Worm (Caenorhabditis elegans) whole organism, L3 larva: ENCODE measurements around the gene K10D11.6.

Source experiments
- ama-1 ChIP-seq: fragments of 150-350 bp; optimal IDR thresholded peaks from 2 replicates; lab custom pipeline; 2018
- ceh-82 ChIP-seq: fragments of 150-350 bp; optimal IDR thresholded peaks from 2 replicates; lab custom pipeline; 2014; ENCODE audit warnings: missing biosample characterization, missing genetic modification characterization
- elt-3 ChIP-seq, 3 experiments: fragments of 150-350 bp in 1 of 3; sonication (generic microtip) in 2 of 3; optimal IDR thresholded peaks; 2 replicates in 2 of 3; 4 replicates in 1 of 3; lab custom pipeline; 2014 to 2017; ENCODE audit warnings: missing biosample characterization in 3 of 3, missing genetic modification characterization in 3 of 3
- fkh-10 ChIP-seq: sonication (generic microtip); optimal IDR thresholded peaks from 2 replicates; lab custom pipeline; 2017; ENCODE audit warnings: missing biosample characterization, missing genetic modification reagents, missing genetic modification characterization
- lsy-12 ChIP-seq: sonication (generic microtip); optimal IDR thresholded peaks from 2 replicates; lab custom pipeline; 2016; ENCODE audit warnings: mild to moderate bottlenecking, missing genetic modification characterization, missing compliant biosample characterization
- mdl-1 ChIP-seq: fragments of 150-350 bp; optimal IDR thresholded peaks from 2 replicates; lab custom pipeline; 2014; ENCODE audit warnings: missing biosample characterization, missing genetic modification characterization
- nhr-12 ChIP-seq: fragments of 150-350 bp; optimal IDR thresholded peaks from 2 replicates; lab custom pipeline; 2014; ENCODE audit warnings: missing biosample characterization, missing genetic modification characterization
- nhr-23 ChIP-seq: fragments of 150-350 bp; optimal IDR thresholded peaks from 2 replicates; lab custom pipeline; 2014; ENCODE audit warnings: missing biosample characterization, missing genetic modification reagents, missing genetic modification characterization
- nhr-76 ChIP-seq: fragments of 150-350 bp; sonication (generic microtip); optimal IDR thresholded peaks from 5 replicates; lab custom pipeline; 2014; ENCODE audit warnings: missing biosample characterization, missing genetic modification characterization
- ztf-11 ChIP-seq: fragments of 150-350 bp; optimal IDR thresholded peaks from 2 replicates; lab custom pipeline; 2014; ENCODE audit warnings: missing biosample characterization, missing genetic modification characterization

- TF ChIP-seq nhr-23 (no peak), ceh-82 (tag; lab: Kevin White, UChicago) (no peak), nhr-76 (tag; lab: Kevin White, UChicago) (no peak), ztf-11 (tag; lab: Kevin White, UChicago) (no peak), nhr-12 (tag; lab: Kevin White, UChicago) (no peak), lsy-12 (tag; lab: Kevin White, UChicago) (no peak), fkh-10 (GFP tag; lab: Kevin White, UChicago) (no peak), mdl-1 (no peak), elt-3 (tag; optimal IDR thresholded peaks at IDR 0.05; lab: Kevin White, UChicago) (no peak), ama-1 (lab: Kevin White, UChicago) (no peak)
Measured at ce11 chrIV:12985961-12986360, 3.3 kb downstream of the K10D11.6 start, which contains the start of gene K10D11.3.
